Fruit fly (Drosophila melanogaster): Measurements from ENCODE around the gene CG14636.
"Not testable (repeated sequence)": the region's sequence is repeated elsewhere in the genome, so short reads cannot be mapped to it uniquely, and the experiment has no call there.

Gene CG14636

DNA sequence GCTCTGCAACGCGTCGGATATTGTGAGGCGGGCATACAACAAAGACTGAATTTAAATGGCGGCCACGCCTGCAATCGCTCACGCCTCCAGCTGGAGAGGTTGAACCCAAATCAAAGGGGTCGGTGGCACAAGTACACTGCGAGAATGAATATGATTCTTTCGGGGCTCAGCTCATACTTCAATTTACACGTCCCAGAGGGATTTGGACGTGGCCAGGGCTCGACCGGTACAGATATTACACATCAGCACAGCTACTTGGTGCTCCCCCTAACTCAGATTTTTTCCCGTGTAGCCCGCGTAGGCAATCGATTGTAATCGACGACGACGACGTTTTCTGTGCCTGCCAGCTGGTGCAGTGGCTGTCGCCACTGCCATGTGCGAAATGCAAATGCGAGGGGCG lies 1.1 kb downstream of the CG14636 start (continued):
- TF ChIP-seq CG10669 (GFP tag; optimal IDR thresholded peaks at IDR 0.05) = peak; percentile 88
- peak; percentile 76 for TF ChIP-seq Smox (GFP tag; optimal IDR thresholded peaks at IDR 0.05)
- TF ChIP-seq Lpt (GFP tag; optimal IDR thresholded peaks at IDR 0.05) = peak; percentile 87
- TF ChIP-seq CG8632 (GFP tag; optimal IDR thresholded peaks at IDR 0.05) = peak; percentile 77
- no peak for TF ChIP-seq fkh (GFP tag; optimal IDR thresholded peaks at IDR 0.05)
- peak; percentile 88 for TF ChIP-seq Sox14 (GFP tag; optimal IDR thresholded peaks at IDR 0.05)
- TF ChIP-seq dac (GFP tag; optimal IDR thresholded peaks at IDR 0.05) = peak; percentile 83
- TF ChIP-seq Sox102F (GFP tag; optimal IDR thresholded peaks at IDR 0.05) = peak; percentile 73
- TF ChIP-seq topi (GFP tag; optimal IDR thresholded peaks at IDR 0.05) = peak; percentile 86
- peak; percentile 94 for TF ChIP-seq svp (GFP tag)
- TF ChIP-seq net (GFP tag; optimal IDR thresholded peaks at IDR 0.05) = peak; percentile 88
- peak; percentile 80 for TF ChIP-seq CG4318 (GFP tag; optimal IDR thresholded peaks at IDR 0.05)
- TF ChIP-seq pdm3 (GFP tag; optimal IDR thresholded peaks at IDR 0.05) = peak; percentile 89
- TF ChIP-seq Sox15 (GFP tag; optimal IDR thresholded peaks at IDR 0.05) = peak; percentile 87
- peak; percentile 93 for TF ChIP-seq CG3919 (GFP tag; optimal IDR thresholded peaks at IDR 0.05)

- TF ChIP-seq pdm3, OdsH, Ets21C (GFP tag; optimal IDR thresholded peaks at IDR 0.05): not testable (repeated sequence)
Observed at dm6 chr3R:4211483-4211882, 3.6 kb downstream of the CG14636 start, which contains the start of gene aux. Gene aux, plus strand, starts transcription at chr3R:4211783.

DNA sequence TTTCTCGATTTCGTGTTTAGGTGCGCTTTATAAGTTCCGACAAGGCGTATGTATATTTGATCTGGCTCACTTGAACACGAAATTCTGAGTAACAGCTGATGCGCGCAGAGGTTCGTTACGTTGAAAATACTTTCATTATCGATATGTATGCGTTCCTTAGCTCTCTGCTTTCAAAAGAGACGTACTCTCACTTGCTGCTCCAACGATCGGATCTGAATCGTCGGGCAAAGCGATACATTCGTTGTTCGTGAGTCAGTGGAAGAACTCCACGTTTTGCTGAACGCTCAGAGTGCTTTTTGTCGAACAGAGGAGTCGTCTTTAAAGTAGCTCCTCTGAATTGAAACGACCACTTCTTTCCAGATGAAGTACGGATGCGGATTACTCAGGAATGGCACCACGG lies 18.1 kb downstream of the CG14636 start, which contains the start of gene beta-Man:
TSS of gene beta-Man (plus strand) at position 152 of the 400 bp plus-strand sequence.
- TF ChIP-seq cyc (GFP tag; optimal IDR thresholded peaks at IDR 0.05) (no peak), Ets96B (tag; optimal IDR thresholded peaks at IDR 0.05) (no peak), CG8119 (GFP tag; IDR thresholded peaks at IDR 0.05) (no peak), CG8632 (GFP tag; optimal IDR thresholded peaks at IDR 0.05) (no peak), CG3919 (GFP tag; optimal IDR thresholded peaks at IDR 0.05) (no peak), eg (GFP tag; IDR thresholded peaks at IDR 0.05) (no peak), Sox14 (GFP tag; optimal IDR thresholded peaks at IDR 0.05) (peak; percentile 14), CG4318 (GFP tag; optimal IDR thresholded peaks at IDR 0.05) (no peak), pdm3 (GFP tag; optimal IDR thresholded peaks at IDR 0.05) (no peak), CG10631 (GFP tag; optimal IDR thresholded peaks at IDR 0.05) (no peak), CG15336 (GFP tag; IDR thresholded peaks at IDR 0.05) (no peak), CG11294 (GFP tag; IDR thresholded peaks at IDR 0.05) (no peak), topi (GFP tag; optimal IDR thresholded peaks at IDR 0.05) (no peak), CG11762 (GFP tag; optimal IDR thresholded peaks at IDR 0.05; ENCODE audit: insufficient read depth) (no peak), dsx (GFP tag; optimal IDR thresholded peaks at IDR 0.05; ENCODE audit: poor library complexity, severe bottlenecking) (peak; percentile 8), Sox15 (GFP tag; optimal IDR thresholded peaks at IDR 0.05) (no peak), CG9139 (GFP tag; optimal IDR thresholded peaks at IDR 0.05) (peak; percentile 31), dac (GFP tag; optimal IDR thresholded peaks at IDR 0.05) (no peak), achi (GFP tag; optimal IDR thresholded peaks at IDR 0.05) (no peak), vri (GFP tag; optimal IDR thresholded peaks at IDR 0.05) (no peak), ss (GFP tag; optimal IDR thresholded peaks at IDR 0.05) (no peak), CG31627 (GFP tag; optimal IDR thresholded peaks at IDR 0.05) (no peak), Ets21C (GFP tag; optimal IDR thresholded peaks at IDR 0.05) (no peak), Hr4 (GFP tag; optimal IDR thresholded peaks at IDR 0.05) (no peak), Met (GFP tag; optimal IDR thresholded peaks at IDR 0.05) (no peak), spab (GFP tag; optimal IDR thresholded peaks at IDR 0.05) (no peak), Lpt (GFP tag; optimal IDR thresholded peaks at IDR 0.05) (peak; percentile 9), Hr39 (GFP tag; optimal IDR thresholded peaks at IDR 0.05) (no peak), CG6854 (GFP tag; optimal IDR thresholded peaks at IDR 0.05) (peak; percentile 65), CG3032 (tag; optimal IDR thresholded peaks at IDR 0.05) (no peak), Smox (GFP tag; optimal IDR thresholded peaks at IDR 0.05) (no peak), CG7368 (GFP tag; optimal IDR thresholded peaks at IDR 0.05) (no peak), net (GFP tag; optimal IDR thresholded peaks at IDR 0.05) (no peak), OdsH (GFP tag; optimal IDR thresholded peaks at IDR 0.05) (no peak), Blimp-1 (GFP tag; optimal IDR thresholded peaks at IDR 0.05) (peak; percentile 81), CG1621 (tag; optimal IDR thresholded peaks at IDR 0.05) (peak; percentile 67), esn (GFP tag; optimal IDR thresholded peaks at IDR 0.05) (peak; percentile 12), CG6163 (GFP tag; IDR thresholded peaks at IDR 0.05) (no peak), Sox102F (GFP tag; optimal IDR thresholded peaks at IDR 0.05) (peak; percentile 17), Eip78C (GFP tag) (peak; percentile 68), fd59A (GFP tag; optimal IDR thresholded peaks at IDR 0.05) (no peak), CG16779 (tag; optimal IDR thresholded peaks at IDR 0.05) (no peak), svp (GFP tag) (no peak), fkh (GFP tag; optimal IDR thresholded peaks at IDR 0.05) (no peak)
